Worm (Caenorhabditis elegans): ENCODE measurements around the gene Y38H6C.23.
A peak's percentile ranks its signal among the peaks of the same experiment; 100 is the strongest.

The Y38H6C.23 gene

ce11 chrV:20547048-20547447 is 9.1 kb downstream of the Y38H6C.23 start, which contains the start of gene Y38H6C.18:
Y38H6C.18 (minus strand) TSS chrV:20547148.
- no peak for TF ChIP-seq Y79H2A.3 (GFP tag; conservative IDR thresholded peaks at IDR 0.05)
- TF ChIP-seq hlh-26 (GFP tag; conservative IDR thresholded peaks at IDR 0.05) = no peak
- no peak for TF ChIP-seq F39B2.1 (GFP tag; IDR thresholded peaks at IDR 0.05)
- TF ChIP-seq lin-54 (GFP tag; optimal IDR thresholded peaks at IDR 0.05) = no peak
- TF ChIP-seq snpc-1.3 (tag; optimal IDR thresholded peaks at IDR 0.05; ENCODE audit: insufficient read depth) = no peak
- TF ChIP-seq die-1 (tag; optimal IDR thresholded peaks at IDR 0.05) = no peak
- no peak for TF ChIP-seq B0035.1 (tag; optimal IDR thresholded peaks at IDR 0.05)

- TF ChIP-seq F49E8.2 (tag; optimal IDR thresholded peaks at IDR 0.05; ENCODE audit: insufficient read depth) = no peak
- TF ChIP-seq rpc-1 (optimal IDR thresholded peaks at IDR 0.05) = no peak
- TF ChIP-seq rpc-1 (tag; optimal IDR thresholded peaks at IDR 0.05) = no peak
- TF ChIP-seq hsf-1 (GFP tag; IDR thresholded peaks at IDR 0.05) = no peak
- TF ChIP-seq F57C9.4 (tag; optimal IDR thresholded peaks at IDR 0.05) = no peak
- TF ChIP-seq ZK185.1 (tag; optimal IDR thresholded peaks at IDR 0.05; ENCODE audit: poor library complexity, severe bottlenecking) = no peak
- no peak for TF ChIP-seq cebp-2 (GFP tag; IDR thresholded peaks at IDR 0.05)
- no peak for TF ChIP-seq unc-62 (GFP tag; optimal IDR thresholded peaks at IDR 0.05)
- no peak for TF ChIP-seq B0336.3 (GFP tag; IDR thresholded peaks at IDR 0.05)
- TF ChIP-seq hrde-1 (tag; optimal IDR thresholded peaks at IDR 0.05; ENCODE audit: borderline replicate concordance) = no peak
- no peak for TF ChIP-seq unc-130 (GFP tag; optimal IDR thresholded peaks at IDR 0.05)
- no peak for TF ChIP-seq ekl-4 (GFP tag; IDR thresholded peaks at IDR 0.05)
- no peak for TF ChIP-seq efl-1 (GFP tag; optimal IDR thresholded peaks at IDR 0.05)
- no peak for TF ChIP-seq attf-6 (GFP tag; IDR thresholded peaks at IDR 0.05)
- no peak for TF ChIP-seq hmg-1.2 (GFP tag; IDR thresholded peaks at IDR 0.05)
- no peak for TF ChIP-seq madf-10 (tag; optimal IDR thresholded peaks at IDR 0.05)
- TF ChIP-seq snpc-1.3 (tag; optimal IDR thresholded peaks at IDR 0.05; ENCODE audit: insufficient read depth) = no peak
- no peak for TF ChIP-seq ztf-18 (tag; optimal IDR thresholded peaks at IDR 0.05)
- no peak for TF ChIP-seq let-526 (GFP tag; IDR thresholded peaks at IDR 0.05)
- TF ChIP-seq nhr-27 (tag; optimal IDR thresholded peaks at IDR 0.05) = no peak
Observed at ce11 chrV:20545742-20546141, 10.4 kb downstream of the Y38H6C.23 start.

ce11 chrV:20544610-20545009 is 11.6 kb downstream of the Y38H6C.23 start:
- TF ChIP-seq fkh-3 (tag; optimal IDR thresholded peaks at IDR 0.05) (no peak), hmg-1.2 (GFP tag; IDR thresholded peaks at IDR 0.05) (peak; percentile 72), B0336.3 (GFP tag; IDR thresholded peaks at IDR 0.05) (no peak)

ce11 chrV:20544092-20544491 is 12.1 kb downstream of the Y38H6C.23 start, which contains the start of gene slc-36.3:
slc-36.3 (minus strand) TSS chrV:20544192.
- TF ChIP-seq ceh-100 (GFP tag; IDR thresholded peaks at IDR 0.05) = no peak
- TF ChIP-seq cebp-1 (GFP tag; IDR thresholded peaks at IDR 0.05) = no peak
- TF ChIP-seq cebp-1 (tag; optimal IDR thresholded peaks at IDR 0.05) = no peak

- TF ChIP-seq ztf-22 (GFP tag; optimal IDR thresholded peaks at IDR 0.05) (no peak), Y95B8A.8 (GFP tag; IDR thresholded peaks at IDR 0.05) (no peak), hmg-1.2 (GFP tag; IDR thresholded peaks at IDR 0.05) (peak; percentile 85), ceh-58 (GFP tag; IDR thresholded peaks at IDR 0.05) (no peak), B0019.2 (GFP tag; conservative IDR thresholded peaks at IDR 0.05) (no peak), let-526 (GFP tag; IDR thresholded peaks at IDR 0.05) (no peak), pbrm-1 (GFP tag; IDR thresholded peaks at IDR 0.05) (no peak)
Observed at ce11 chrV:20539055-20539454, 17.1 kb downstream of the Y38H6C.23 start, which contains the start of gene Y38H6C.16. Y38H6C.16 (minus strand) TSS chrV:20539347.

Data from whole organism, young adult.